Fruit fly (Drosophila melanogaster) whole organism, wandering third instar larva: ENCODE results near the gene rdgA.
A peak's percentile ranks its signal among the peaks of the same experiment; 100 is the strongest.

Experiments
- Abd-B ChIP-seq: fragments of >200 bp; optimal IDR thresholded peaks from 2 replicates; lab custom pipeline; 2017; ENCODE audit warnings: missing biosample characterization, missing genetic modification characterization
- CG32264 ChIP-seq: fragments of 200-800 bp; sonication (Bioruptor generic); optimal IDR thresholded peaks from 2 replicates; lab custom pipeline; 2016; ENCODE audit warnings: missing biosample characterization, missing genetic modification characterization
- CG9705 ChIP-seq: fragments of 200-800 bp; sonication (Bioruptor generic); optimal IDR thresholded peaks from 2 replicates; lab custom pipeline; 2018; ENCODE audit warnings: missing biosample characterization, mild to moderate bottlenecking, missing genetic modification characterization
- CrebA ChIP-seq: fragments of 200-800 bp; sonication (Bioruptor generic); optimal IDR thresholded peaks from 2 replicates; lab custom pipeline; 2016; ENCODE audit warnings: missing biosample characterization, mild to moderate bottlenecking, missing genetic modification characterization, borderline replicate concordance
- Dfd ChIP-seq: fragments of >200 bp; optimal IDR thresholded peaks from 2 replicates; lab custom pipeline; 2017; ENCODE audit warnings: missing biosample characterization, missing genetic modification characterization
- Dif ChIP-seq: fragments of 200-275, 200-300 bp; sonication (Bioruptor generic); optimal IDR thresholded peaks from 2 replicates; lab custom pipeline; 2018; ENCODE audit warnings: missing biosample characterization, missing genetic modification characterization; ENCODE audit not compliant: partially characterized antibody
- GATAd ChIP-seq: sonication (Bioruptor generic); optimal IDR thresholded peaks from 2 replicates; lab custom pipeline; 2016; ENCODE audit warnings: missing biosample characterization, missing genetic modification characterization
- HLH106 ChIP-seq: fragments of 200-800 bp; optimal IDR thresholded peaks from 3 replicates; lab custom pipeline; 2019; ENCODE audit warnings: missing biosample characterization, mild to moderate bottlenecking, missing genetic modification characterization, moderate library complexity
- Hnf4 ChIP-seq: fragments of 200-800 bp; sonication (Bioruptor generic); optimal IDR thresholded peaks from 2 replicates; lab custom pipeline; 2016; ENCODE audit warnings: missing biosample characterization, mild to moderate bottlenecking, missing genetic modification characterization
- Hr78 ChIP-seq: fragments of >200 bp; optimal IDR thresholded peaks from 2 replicates; lab custom pipeline; 2017; ENCODE audit warnings: missing biosample characterization, missing genetic modification characterization
- Hr83 ChIP-seq: fragments of 200-300 bp; sonication (Bioruptor generic); optimal IDR thresholded peaks from 2 replicates; lab custom pipeline; 2016; ENCODE audit warnings: missing biosample characterization, mild to moderate bottlenecking, missing genetic modification characterization, moderate library complexity; ENCODE audit not compliant: poor library complexity, severe bottlenecking
- Jra ChIP-seq: sonication (Bioruptor generic); optimal IDR thresholded peaks from 2 replicates; lab custom pipeline; 2016; ENCODE audit warnings: missing biosample characterization, missing genetic modification characterization
- Mio ChIP-seq: sonication (Bioruptor generic); optimal IDR thresholded peaks from 2 replicates; lab custom pipeline; 2016; ENCODE audit warnings: missing biosample characterization, missing genetic modification characterization
- Myc ChIP-seq: fragments of >200 bp; optimal IDR thresholded peaks from 2 replicates; lab custom pipeline; 2017
- N ChIP-seq: fragments of >200 bp; optimal IDR thresholded peaks from 2 replicates; lab custom pipeline; 2018; ENCODE audit warnings: missing biosample characterization, missing external identifiers, missing genetic modification characterization
- OdsH ChIP-seq: fragments of 200-800 bp; sonication (Bioruptor generic); optimal IDR thresholded peaks from 2 replicates; lab custom pipeline; 2016; ENCODE audit warnings: missing biosample characterization, mild to moderate bottlenecking, missing genetic modification characterization
- Rel ChIP-seq, 2 experiments: fragments of 200-800 bp; sonication (Bioruptor generic) in 1 of 2; optimal IDR thresholded peaks; 2 replicates in 1 of 2; 3 replicates in 1 of 2; lab custom pipeline; 2016 to 2019; ENCODE audit warnings: mild to moderate bottlenecking in 2 of 2, missing biosample characterization in 2 of 2, missing genetic modification characterization in 2 of 2, moderate library complexity in 1 of 2
- Sp1 ChIP-seq: fragments of 200-800 bp; sonication (Bioruptor generic); optimal IDR thresholded peaks from 3 replicates; lab custom pipeline; 2019; ENCODE audit warnings: missing biosample characterization, mild to moderate bottlenecking, missing genetic modification characterization, moderate library complexity
- Vsx2 ChIP-seq: fragments of 200-300, 225-300 bp; sonication (Bioruptor generic); optimal IDR thresholded peaks from 2 replicates; lab custom pipeline; 2018; ENCODE audit warnings: missing biosample characterization, missing genetic modification characterization; ENCODE audit not compliant: partially characterized antibody
- br ChIP-seq: fragments of 200-800 bp; sonication (Bioruptor generic); optimal IDR thresholded peaks from 2 replicates; lab custom pipeline; 2016; ENCODE audit warnings: missing biosample characterization, missing genetic modification characterization
- brk ChIP-seq: fragments of 200-800 bp; sonication (Bioruptor generic); optimal IDR thresholded peaks from 2 replicates; lab custom pipeline; 2016; ENCODE audit warnings: missing biosample characterization, mild to moderate bottlenecking, missing genetic modification characterization
- dl ChIP-seq, 2 experiments: fragments of 175-275, 200-275 bp in 1 of 2; fragments of 200-275 bp in 1 of 2; sonication (Bioruptor generic); optimal IDR thresholded peaks; lab custom pipeline; 2018; ENCODE audit warnings: mild to moderate bottlenecking in 2 of 2, missing biosample characterization in 2 of 2, missing genetic modification characterization in 2 of 2, moderate library complexity in 2 of 2; ENCODE audit not compliant: partially characterized antibody in 2 of 2, insufficient read depth in 1 of 2
- dmrt93B ChIP-seq: fragments of 200-800 bp; sonication (Bioruptor generic); optimal IDR thresholded peaks from 2 replicates; lab custom pipeline; 2018; ENCODE audit warnings: missing biosample characterization, mild to moderate bottlenecking, missing genetic modification characterization
- dsf ChIP-seq: sonication (Bioruptor generic); optimal IDR thresholded peaks from 2 replicates; lab custom pipeline; 2016; ENCODE audit warnings: missing biosample characterization, missing genetic modification characterization, borderline replicate concordance
- ey ChIP-seq: fragments of 200-800 bp; sonication (Bioruptor generic); optimal IDR thresholded peaks from 2 replicates; lab custom pipeline; 2016; ENCODE audit warnings: missing biosample characterization, missing genetic modification characterization
- foxo ChIP-seq, 2 experiments: fragments of 200-800 bp; sonication (Bioruptor generic); optimal IDR thresholded peaks; 2 replicates in 1 of 2; 3 replicates in 1 of 2; lab custom pipeline; 2016 to 2017; ENCODE audit warnings: missing biosample characterization in 2 of 2, missing genetic modification characterization in 2 of 2
- fru ChIP-seq: fragments of 200-800 bp; sonication (Bioruptor generic); optimal IDR thresholded peaks from 3 replicates; lab custom pipeline; 2016; ENCODE audit warnings: missing biosample characterization, mild to moderate bottlenecking, missing genetic modification characterization
- h ChIP-seq: fragments of 200-800 bp; sonication (Bioruptor generic); optimal IDR thresholded peaks from 3 replicates; lab custom pipeline; 2016; ENCODE audit warnings: missing biosample characterization, mild to moderate bottlenecking, missing genetic modification characterization
- jim ChIP-seq: fragments of 175-275, 200-325 bp; sonication (Bioruptor generic); optimal IDR thresholded peaks from 2 replicates; lab custom pipeline; 2016; ENCODE audit warnings: missing biosample characterization, mild to moderate bottlenecking, missing genetic modification characterization
- lola ChIP-seq: fragments of >200 bp; optimal IDR thresholded peaks from 2 replicates; lab custom pipeline; 2017; ENCODE audit warnings: missing biosample characterization, missing genetic modification characterization
- pan ChIP-seq: fragments of >200 bp; optimal IDR thresholded peaks from 2 replicates; lab custom pipeline; 2017
- psq ChIP-seq: fragments of 200-800 bp; sonication (Bioruptor generic); optimal IDR thresholded peaks from 3 replicates; lab custom pipeline; 2017; ENCODE audit warnings: missing biosample characterization, mild to moderate bottlenecking, missing genetic modification characterization, moderate library complexity
- rgr ChIP-seq: fragments of 200-800 bp; sonication (Bioruptor generic); optimal IDR thresholded peaks from 3 replicates; lab custom pipeline; 2016; ENCODE audit warnings: missing biosample characterization, mild to moderate bottlenecking, missing genetic modification characterization
- sage ChIP-seq: fragments of 200-800 bp; sonication (Bioruptor generic); optimal IDR thresholded peaks from 2 replicates; lab custom pipeline; 2016; ENCODE audit warnings: missing biosample characterization, mild to moderate bottlenecking, missing genetic modification characterization
- sv ChIP-seq: fragments of 200-800 bp; sonication (Bioruptor generic); optimal IDR thresholded peaks from 3 replicates; lab custom pipeline; 2016; ENCODE audit warnings: missing biosample characterization, missing genetic modification characterization
- tai ChIP-seq: sonication (Bioruptor generic); optimal IDR thresholded peaks from 2 replicates; lab custom pipeline; 2016; ENCODE audit warnings: missing biosample characterization, missing genetic modification characterization
- usp ChIP-seq: fragments of >200 bp; optimal IDR thresholded peaks from 2 replicates; lab custom pipeline; 2017; ENCODE audit warnings: missing biosample characterization, missing genetic modification characterization
- woc ChIP-seq: sonication (Bioruptor generic); optimal IDR thresholded peaks from 2 replicates; lab custom pipeline; 2016; ENCODE audit warnings: missing biosample characterization, mild to moderate bottlenecking, missing genetic modification characterization

Gene rdgA

dm6 chrX:8892445-8893009, 14.3 kb upstream of the rdgA start:
- no peak for TF ChIP-seq pan
- peak; percentile 30 for TF ChIP-seq Hnf4
- peak; percentile 13 for TF ChIP-seq sv (GFP tag; lab: Kevin White, UChicago)
- TF ChIP-seq foxo (GFP tag; optimal IDR thresholded peaks at IDR 0.05; lab: Kevin White, UChicago), result peak in 1 of 2 experiments; percentile 9
- TF ChIP-seq fru (GFP tag; lab: Kevin White, UChicago), result peak; percentile 29
- TF ChIP-seq h (GFP tag; lab: Kevin White, UChicago), result peak; percentile 28
- no peak for TF ChIP-seq N (GFP tag; lab: Kevin White, UChicago)
- TF ChIP-seq rgr, result peak; percentile 14

- TF ChIP-seq Rel (GFP tag; optimal IDR thresholded peaks at IDR 0.05; lab: Kevin White, UChicago) (no peak), Rel (tag; optimal IDR thresholded peaks at IDR 0.05; lab: Kevin White, UChicago) (peak; percentile 13), dsf (GFP tag; lab: Kevin White, UChicago) (no peak)
Observed at dm6 chrX:8893378-8893912, 13.4 kb upstream of the rdgA start.

- peak; percentile 52 for TF ChIP-seq dmrt93B
- TF ChIP-seq rgr, result peak; percentile 84
- TF ChIP-seq OdsH (GFP tag; lab: Kevin White, UChicago), result peak; percentile 79
- TF ChIP-seq HLH106 (tag; lab: Kevin White, UChicago), result peak; percentile 75
- TF ChIP-seq jim (GFP tag; lab: Kevin White, UChicago), result peak; percentile 85
- TF ChIP-seq ey (GFP tag; lab: Kevin White, UChicago), result peak; percentile 79
- TF ChIP-seq Hr78 (GFP tag; lab: Kevin White, UChicago), result no peak
- TF ChIP-seq sage (GFP tag; lab: Kevin White, UChicago), result peak; percentile 67
- TF ChIP-seq brk, result peak; percentile 44
- peak; percentile 32 for TF ChIP-seq woc
- no peak for TF ChIP-seq pan
- TF ChIP-seq CG32264, result peak; percentile 61
- TF ChIP-seq CrebA (GFP tag; lab: Kevin White, UChicago), result peak; percentile 31
- TF ChIP-seq lola (GFP tag; lab: Kevin White, UChicago), result no peak
- no peak for TF ChIP-seq Myc (lab: Kevin White, UChicago)
- no peak for TF ChIP-seq usp (GFP tag; lab: Kevin White, UChicago)
- TF ChIP-seq Mio (GFP tag; lab: Kevin White, UChicago), result no peak
- no peak for TF ChIP-seq GATAd (GFP tag; lab: Kevin White, UChicago)
- TF ChIP-seq CG9705 (GFP tag; lab: Kevin White, UChicago), result peak; percentile 11
- TF ChIP-seq h (GFP tag; lab: Kevin White, UChicago), result peak; percentile 84
- peak; percentile 51 for TF ChIP-seq Vsx2 (GFP tag; lab: Kevin White, UChicago)
- peak; percentile 83 for TF ChIP-seq br (GFP tag; lab: Kevin White, UChicago)
- TF ChIP-seq psq (GFP tag; lab: Kevin White, UChicago), result peak; percentile 67
- no peak for TF ChIP-seq dsf (GFP tag; lab: Kevin White, UChicago)
- peak; percentile 13 for TF ChIP-seq tai (GFP tag; lab: Kevin White, UChicago)
- no peak for TF ChIP-seq N (GFP tag; lab: Kevin White, UChicago)
- peak; percentile 74 for TF ChIP-seq Sp1 (GFP tag; lab: Kevin White, UChicago)
- peak in 1 of 2 experiments; percentile 60 for TF ChIP-seq dl (GFP tag; optimal IDR thresholded peaks at IDR 0.05; lab: Kevin White, UChicago; ENCODE audit: insufficient read depth in 1 of 2, partially characterized antibody in 2 of 2)
- no peak for TF ChIP-seq Abd-B (GFP tag; lab: Kevin White, UChicago)
- no peak for TF ChIP-seq Dfd
- peak; percentile 80 for TF ChIP-seq sv (GFP tag; lab: Kevin White, UChicago)
- no peak for TF ChIP-seq Hr83 (GFP tag; lab: Kevin White, UChicago)
- TF ChIP-seq Rel (GFP tag; optimal IDR thresholded peaks at IDR 0.05; lab: Kevin White, UChicago), result no peak
- peak; percentile 36 for TF ChIP-seq Rel (tag; optimal IDR thresholded peaks at IDR 0.05; lab: Kevin White, UChicago)
- peak; percentile 17 to 83 for TF ChIP-seq foxo (GFP tag; optimal IDR thresholded peaks at IDR 0.05; lab: Kevin White, UChicago)
- peak; percentile 30 for TF ChIP-seq Dif
- TF ChIP-seq Jra (GFP tag; lab: Kevin White, UChicago), result peak; percentile 49
- TF ChIP-seq fru (GFP tag; lab: Kevin White, UChicago), result peak; percentile 81
- peak; percentile 72 for TF ChIP-seq Hnf4
Observed at dm6 chrX:8894315-8895017, 12.4 kb upstream of the rdgA start.
